Fruit fly (Drosophila melanogaster) whole organism, wandering third instar larva: ENCODE data around the gene rudhira.

Experiments
- Abd-B ChIP-seq: fragments of >200 bp; optimal IDR thresholded peaks from 2 replicates; lab custom pipeline; 2017; ENCODE audit warnings: missing biosample characterization, missing genetic modification characterization
- CG32264 ChIP-seq: fragments of 200-800 bp; sonication (Bioruptor generic); optimal IDR thresholded peaks from 2 replicates; lab custom pipeline; 2016; ENCODE audit warnings: missing biosample characterization, missing genetic modification characterization
- CG9705 ChIP-seq: fragments of 200-800 bp; sonication (Bioruptor generic); optimal IDR thresholded peaks from 2 replicates; lab custom pipeline; 2018; ENCODE audit warnings: missing biosample characterization, mild to moderate bottlenecking, missing genetic modification characterization
- Dfd ChIP-seq: fragments of >200 bp; optimal IDR thresholded peaks from 2 replicates; lab custom pipeline; 2017; ENCODE audit warnings: missing biosample characterization, missing genetic modification characterization
- Dif ChIP-seq: fragments of 200-275, 200-300 bp; sonication (Bioruptor generic); optimal IDR thresholded peaks from 2 replicates; lab custom pipeline; 2018; ENCODE audit warnings: missing biosample characterization, missing genetic modification characterization; ENCODE audit not compliant: partially characterized antibody
- GATAd ChIP-seq: sonication (Bioruptor generic); optimal IDR thresholded peaks from 2 replicates; lab custom pipeline; 2016; ENCODE audit warnings: missing biosample characterization, missing genetic modification characterization
- HLH106 ChIP-seq: fragments of 200-800 bp; optimal IDR thresholded peaks from 3 replicates; lab custom pipeline; 2019; ENCODE audit warnings: missing biosample characterization, mild to moderate bottlenecking, missing genetic modification characterization, moderate library complexity
- Hnf4 ChIP-seq: fragments of 200-800 bp; sonication (Bioruptor generic); optimal IDR thresholded peaks from 2 replicates; lab custom pipeline; 2016; ENCODE audit warnings: missing biosample characterization, mild to moderate bottlenecking, missing genetic modification characterization
- Hr78 ChIP-seq: fragments of >200 bp; optimal IDR thresholded peaks from 2 replicates; lab custom pipeline; 2017; ENCODE audit warnings: missing biosample characterization, missing genetic modification characterization
- Hr83 ChIP-seq: fragments of 200-300 bp; sonication (Bioruptor generic); optimal IDR thresholded peaks from 2 replicates; lab custom pipeline; 2016; ENCODE audit warnings: missing biosample characterization, mild to moderate bottlenecking, missing genetic modification characterization, moderate library complexity; ENCODE audit not compliant: poor library complexity, severe bottlenecking
- Jra ChIP-seq: sonication (Bioruptor generic); optimal IDR thresholded peaks from 2 replicates; lab custom pipeline; 2016; ENCODE audit warnings: missing biosample characterization, missing genetic modification characterization
- Mio ChIP-seq: sonication (Bioruptor generic); optimal IDR thresholded peaks from 2 replicates; lab custom pipeline; 2016; ENCODE audit warnings: missing biosample characterization, missing genetic modification characterization
- Myc ChIP-seq: fragments of >200 bp; optimal IDR thresholded peaks from 2 replicates; lab custom pipeline; 2017
- N ChIP-seq: fragments of >200 bp; optimal IDR thresholded peaks from 2 replicates; lab custom pipeline; 2018; ENCODE audit warnings: missing biosample characterization, missing external identifiers, missing genetic modification characterization
- OdsH ChIP-seq: fragments of 200-800 bp; sonication (Bioruptor generic); optimal IDR thresholded peaks from 2 replicates; lab custom pipeline; 2016; ENCODE audit warnings: missing biosample characterization, mild to moderate bottlenecking, missing genetic modification characterization
- Rel ChIP-seq, 2 experiments: fragments of 200-800 bp; sonication (Bioruptor generic) in 1 of 2; optimal IDR thresholded peaks; 2 replicates in 1 of 2; 3 replicates in 1 of 2; lab custom pipeline; 2016 to 2019; ENCODE audit warnings: mild to moderate bottlenecking in 2 of 2, missing biosample characterization in 2 of 2, missing genetic modification characterization in 2 of 2, moderate library complexity in 1 of 2
- br ChIP-seq: fragments of 200-800 bp; sonication (Bioruptor generic); optimal IDR thresholded peaks from 2 replicates; lab custom pipeline; 2016; ENCODE audit warnings: missing biosample characterization, missing genetic modification characterization
- brk ChIP-seq: fragments of 200-800 bp; sonication (Bioruptor generic); optimal IDR thresholded peaks from 2 replicates; lab custom pipeline; 2016; ENCODE audit warnings: missing biosample characterization, mild to moderate bottlenecking, missing genetic modification characterization
- dl ChIP-seq, 2 experiments: fragments of 175-275, 200-275 bp in 1 of 2; fragments of 200-275 bp in 1 of 2; sonication (Bioruptor generic); optimal IDR thresholded peaks; lab custom pipeline; 2018; ENCODE audit warnings: mild to moderate bottlenecking in 2 of 2, missing biosample characterization in 2 of 2, missing genetic modification characterization in 2 of 2, moderate library complexity in 2 of 2; ENCODE audit not compliant: partially characterized antibody in 2 of 2, insufficient read depth in 1 of 2
- dmrt93B ChIP-seq: fragments of 200-800 bp; sonication (Bioruptor generic); optimal IDR thresholded peaks from 2 replicates; lab custom pipeline; 2018; ENCODE audit warnings: missing biosample characterization, mild to moderate bottlenecking, missing genetic modification characterization
- dsf ChIP-seq: sonication (Bioruptor generic); optimal IDR thresholded peaks from 2 replicates; lab custom pipeline; 2016; ENCODE audit warnings: missing biosample characterization, missing genetic modification characterization, borderline replicate concordance
- ey ChIP-seq: fragments of 200-800 bp; sonication (Bioruptor generic); optimal IDR thresholded peaks from 2 replicates; lab custom pipeline; 2016; ENCODE audit warnings: missing biosample characterization, missing genetic modification characterization
- fru ChIP-seq: fragments of 200-800 bp; sonication (Bioruptor generic); optimal IDR thresholded peaks from 3 replicates; lab custom pipeline; 2016; ENCODE audit warnings: missing biosample characterization, mild to moderate bottlenecking, missing genetic modification characterization
- h ChIP-seq: fragments of 200-800 bp; sonication (Bioruptor generic); optimal IDR thresholded peaks from 3 replicates; lab custom pipeline; 2016; ENCODE audit warnings: missing biosample characterization, mild to moderate bottlenecking, missing genetic modification characterization
- jim ChIP-seq: fragments of 175-275, 200-325 bp; sonication (Bioruptor generic); optimal IDR thresholded peaks from 2 replicates; lab custom pipeline; 2016; ENCODE audit warnings: missing biosample characterization, mild to moderate bottlenecking, missing genetic modification characterization
- lola ChIP-seq: fragments of >200 bp; optimal IDR thresholded peaks from 2 replicates; lab custom pipeline; 2017; ENCODE audit warnings: missing biosample characterization, missing genetic modification characterization
- pan ChIP-seq: fragments of >200 bp; optimal IDR thresholded peaks from 2 replicates; lab custom pipeline; 2017
- psq ChIP-seq: fragments of 200-800 bp; sonication (Bioruptor generic); optimal IDR thresholded peaks from 3 replicates; lab custom pipeline; 2017; ENCODE audit warnings: missing biosample characterization, mild to moderate bottlenecking, missing genetic modification characterization, moderate library complexity
- rgr ChIP-seq: fragments of 200-800 bp; sonication (Bioruptor generic); optimal IDR thresholded peaks from 3 replicates; lab custom pipeline; 2016; ENCODE audit warnings: missing biosample characterization, mild to moderate bottlenecking, missing genetic modification characterization
- sage ChIP-seq: fragments of 200-800 bp; sonication (Bioruptor generic); optimal IDR thresholded peaks from 2 replicates; lab custom pipeline; 2016; ENCODE audit warnings: missing biosample characterization, mild to moderate bottlenecking, missing genetic modification characterization
- sv ChIP-seq: fragments of 200-800 bp; sonication (Bioruptor generic); optimal IDR thresholded peaks from 3 replicates; lab custom pipeline; 2016; ENCODE audit warnings: missing biosample characterization, missing genetic modification characterization
- tai ChIP-seq: sonication (Bioruptor generic); optimal IDR thresholded peaks from 2 replicates; lab custom pipeline; 2016; ENCODE audit warnings: missing biosample characterization, missing genetic modification characterization
- woc ChIP-seq: sonication (Bioruptor generic); optimal IDR thresholded peaks from 2 replicates; lab custom pipeline; 2016; ENCODE audit warnings: missing biosample characterization, mild to moderate bottlenecking, missing genetic modification characterization

Gene rudhira

dm6 chrX:11837926-11838325 lies 21.2 kb downstream of the rudhira start, which contains the start of gene CG15741:
TSS of gene CG15741 (minus strand) at chrX:11838026.
- TF ChIP-seq OdsH (GFP tag; lab: Kevin White, UChicago) (no peak), jim (GFP tag; lab: Kevin White, UChicago) (no peak), psq (GFP tag; lab: Kevin White, UChicago) (no peak)
- TF ChIP-seq, all 38 proteins: peak for 0

dm6 chrX:11839308-11839707 lies 22.6 kb downstream of the rudhira start, which contains the start of gene Cyp28c1:
TSS of gene Cyp28c1 (plus strand) at chrX:11839608.
- TF ChIP-seq sage (no peak), Jra (GFP tag; lab: Kevin White, UChicago) (no peak), jim (GFP tag; lab: Kevin White, UChicago) (no peak), Dif (no peak), Myc (no peak), HLH106 (tag; lab: Kevin White, UChicago) (no peak), GATAd (GFP tag; lab: Kevin White, UChicago) (no peak), h (GFP tag; lab: Kevin White, UChicago) (no peak), Abd-B (GFP tag; lab: Kevin White, UChicago) (no peak), pan (no peak), brk (GFP tag; lab: Kevin White, UChicago) (no peak), ey (no peak), Mio (no peak)
- TF ChIP-seq, all 38 proteins: peak for 0

- TF ChIP-seq dsf: no peak
- no peak for TF ChIP-seq psq (GFP tag; lab: Kevin White, UChicago)
- no peak for TF ChIP-seq br
- no peak for TF ChIP-seq GATAd (GFP tag; lab: Kevin White, UChicago)
- TF ChIP-seq Dfd: no peak
- no peak for TF ChIP-seq Mio
- TF ChIP-seq woc (GFP tag; lab: Kevin White, UChicago): no peak
- TF ChIP-seq sv: no peak
- TF ChIP-seq dl (GFP tag; optimal IDR thresholded peaks at IDR 0.05; lab: Kevin White, UChicago; ENCODE audit: insufficient read depth in 1 of 2, partially characterized antibody in 2 of 2): no peak
- TF ChIP-seq N (GFP tag; lab: Kevin White, UChicago): no peak
- no peak for TF ChIP-seq fru
- no peak for TF ChIP-seq Rel (GFP tag; optimal IDR thresholded peaks at IDR 0.05; lab: Kevin White, UChicago)
- TF ChIP-seq Rel (tag; optimal IDR thresholded peaks at IDR 0.05; lab: Kevin White, UChicago): no peak
- TF ChIP-seq rgr: no peak
Observed at dm6 chrX:11841702-11842378, 25.1 kb downstream of the rudhira start.

- no peak for TF ChIP-seq sage
- TF ChIP-seq br: no peak
- TF ChIP-seq Hr78: no peak
Observed at dm6 chrX:11846049-11846718, 29.5 kb downstream of the rudhira start, which contains the start of gene CG15740. TSS of gene CG15740 (minus strand) at chrX:11846099.

dm6 chrX:11848507-11849264 lies 32.0 kb downstream of the rudhira start:
- TF ChIP-seq CG9705 (GFP tag; lab: Kevin White, UChicago): no peak
- no peak for TF ChIP-seq Hnf4
- no peak for TF ChIP-seq pan
- TF ChIP-seq Dif: no peak
- no peak for TF ChIP-seq GATAd (GFP tag; lab: Kevin White, UChicago)
- TF ChIP-seq jim (GFP tag; lab: Kevin White, UChicago): no peak
- no peak for TF ChIP-seq br

dm6 chrX:11849267-11849666 lies 32.6 kb downstream of the rudhira start:
- no peak for TF ChIP-seq dsf
- TF ChIP-seq brk (GFP tag; lab: Kevin White, UChicago): no peak
- TF ChIP-seq rgr: no peak
- no peak for TF ChIP-seq Dif
- TF ChIP-seq CG32264 (GFP tag; lab: Kevin White, UChicago): no peak
- no peak for TF ChIP-seq Hr78
- TF ChIP-seq Hr83 (GFP tag; lab: Kevin White, UChicago): no peak
- TF ChIP-seq Dfd: no peak
- TF ChIP-seq dmrt93B (GFP tag; lab: Kevin White, UChicago): no peak
- TF ChIP-seq CG9705 (GFP tag; lab: Kevin White, UChicago): no peak
- TF ChIP-seq tai (GFP tag; lab: Kevin White, UChicago): no peak
- TF ChIP-seq lola (GFP tag; lab: Kevin White, UChicago): no peak
- no peak for TF ChIP-seq fru
- TF ChIP-seq Rel (GFP tag; optimal IDR thresholded peaks at IDR 0.05; lab: Kevin White, UChicago): no peak
- no peak for TF ChIP-seq Rel (tag; optimal IDR thresholded peaks at IDR 0.05; lab: Kevin White, UChicago)
